Fruit fly (Drosophila melanogaster): Measurements from ENCODE around the gene CG7886.

The CG7886 gene

DNA sequence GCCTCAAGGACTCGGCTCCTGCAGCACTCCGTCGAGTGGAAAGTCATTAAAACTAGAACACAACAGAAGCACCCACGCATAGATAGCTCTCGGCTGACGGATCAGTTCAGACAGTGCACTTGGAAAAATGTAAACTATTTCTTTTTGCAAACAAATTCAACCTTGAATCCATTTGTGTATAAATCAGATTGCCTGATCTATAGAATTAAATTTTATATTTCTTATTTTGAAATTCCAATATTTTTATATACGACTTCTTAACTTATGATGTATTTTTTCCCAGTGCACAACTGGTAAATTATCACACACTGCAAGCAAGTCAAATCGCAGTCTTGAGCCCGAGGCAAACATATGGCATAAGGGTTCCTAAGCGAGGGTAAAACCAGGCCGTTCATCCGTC lies 32.4 kb upstream of the CG7886 start (continued):
- TF ChIP-seq Sox102F (GFP tag; optimal IDR thresholded peaks at IDR 0.05) (peak; percentile 56), CG31224 (GFP tag; IDR thresholded peaks at IDR 0.05) (no peak; the same call in 1 of the 2 replicates), CG8478 (optimal IDR thresholded peaks at IDR 0.05) (no peak), CG9437 (GFP tag; optimal IDR thresholded peaks at IDR 0.05) (peak; percentile 18), CG2712 (tag; optimal IDR thresholded peaks at IDR 0.05) (peak; percentile 90), CG10565 (GFP tag; optimal IDR thresholded peaks at IDR 0.05) (no peak), cad (GFP tag; optimal IDR thresholded peaks at IDR 0.05) (no peak), B-H1 (GFP tag; IDR thresholded peaks at IDR 0.05) (peak; percentile 38; the same call in 1 of the 3 replicates), Chrac-16 (GFP tag; optimal IDR thresholded peaks at IDR 0.05) (peak; percentile 60), GATAe (GFP tag; conservative IDR thresholded peaks at IDR 0.05) (no peak), CG12659 (GFP tag; optimal IDR thresholded peaks at IDR 0.05) (no peak), tgo (GFP tag; IDR thresholded peaks at IDR 0.05) (peak; percentile 68), sim (GFP tag; IDR thresholded peaks at IDR 0.05) (peak; percentile 82), sob (GFP tag; IDR thresholded peaks at IDR 0.05) (no peak), CG9817 (tag; optimal IDR thresholded peaks at IDR 0.05) (no peak), MBD-R2 (GFP tag; IDR thresholded peaks at IDR 0.05) (no peak), CG17361 (GFP tag; IDR thresholded peaks at IDR 0.05) (peak; percentile 75), z (GFP tag; IDR thresholded peaks at IDR 0.05) (peak; percentile 51; the same call in 1 of the 3 replicates), klu (GFP tag; IDR thresholded peaks at IDR 0.05) (no peak), chif (GFP tag; optimal IDR thresholded peaks at IDR 0.05) (peak; percentile 55 to 80), chinmo (GFP tag; IDR thresholded peaks at IDR 0.05; ENCODE audit: partially characterized antibody) (no peak), amos (GFP tag; IDR thresholded peaks at IDR 0.05; ENCODE audit: partially characterized antibody) (no peak), BEAF-32 (GFP tag; optimal IDR thresholded peaks at IDR 0.05) (no peak), dati (GFP tag; IDR thresholded peaks at IDR 0.05) (no peak), lola (GFP tag; optimal IDR thresholded peaks at IDR 0.05) (peak in 1 of 3 experiments; percentile 81), onecut (GFP tag; IDR thresholded peaks at IDR 0.05) (peak; percentile 50), crc (GFP tag; optimal IDR thresholded peaks at IDR 0.05) (no peak), kay (GFP tag; optimal IDR thresholded peaks at IDR 0.05) (peak; percentile 38), croc (GFP tag; conservative IDR thresholded peaks at IDR 0.05) (peak; percentile 67), peb (GFP tag; IDR thresholded peaks at IDR 0.05) (peak; percentile 62; the same call in 1 of the 2 replicates), CG6272 (GFP tag; IDR thresholded peaks at IDR 0.05) (no peak), oc (tag; optimal IDR thresholded peaks at IDR 0.05) (no peak), CG2129 (GFP tag; IDR thresholded peaks at IDR 0.05; ENCODE audit: partially characterized antibody) (no peak), trem (tag; optimal IDR thresholded peaks at IDR 0.05) (peak; percentile 48), CG17186 (GFP tag; optimal IDR thresholded peaks at IDR 0.05) (no peak), Dip3 (GFP tag; optimal IDR thresholded peaks at IDR 0.05) (no peak), CG43689 (GFP tag; IDR thresholded peaks at IDR 0.05) (no peak), CG4820 (GFP tag; optimal IDR thresholded peaks at IDR 0.05) (peak; percentile 70), Hsf (GFP tag; optimal IDR thresholded peaks at IDR 0.05) (peak; percentile 60), wor (GFP tag; IDR thresholded peaks at IDR 0.05) (no peak; the same call in 1 of the 2 replicates), CG15696 (tag; optimal IDR thresholded peaks at IDR 0.05) (peak; percentile 95), cg (GFP tag; optimal IDR thresholded peaks at IDR 0.05) (no peak), Xbp1 (GFP tag; optimal IDR thresholded peaks at IDR 0.05) (peak; percentile 58), CoRest (tag; optimal IDR thresholded peaks at IDR 0.05) (peak; percentile 59), eyg (GFP tag; optimal IDR thresholded peaks at IDR 0.05) (no peak), CG12219 (GFP tag; optimal IDR thresholded peaks at IDR 0.05) (no peak), CG16815 (GFP tag; optimal IDR thresholded peaks at IDR 0.05) (peak; percentile 62), dpn (GFP tag; optimal IDR thresholded peaks at IDR 0.05) (peak; percentile 38 to 51), CG2889 (GFP tag; IDR thresholded peaks at IDR 0.05) (no peak), CG15479 (GFP tag; optimal IDR thresholded peaks at IDR 0.05) (peak; percentile 62), ase (GFP tag; IDR thresholded peaks at IDR 0.05) (no peak), jigr1 (GFP tag; IDR thresholded peaks at IDR 0.05) (0 out of 3 replicates have a peak, but pooled peaks have one; percentile 22)

Measured in whole organism, embryonic.